Worm (Caenorhabditis elegans) whole organism, young adult: ENCODE data around the gene K02F3.9.

ENCODE experiments used
- B0336.3 ChIP-seq: fragments of 200-800 bp; sonication (Bioruptor generic); IDR thresholded peaks from 2 replicates; pipeline ENCODE4 v1.3.6; 2022; ENCODE audit warnings: missing genetic modification characterization, missing compliant biosample characterization
- F33H1.4 ChIP-seq: fragments of 200-800 bp; sonication (Bioruptor generic); IDR thresholded peaks from 2 replicates; pipeline ENCODE4 v1.3.6; 2022; ENCODE audit warnings: missing genetic modification reagents, missing genetic modification characterization, missing compliant biosample characterization
- T07F8.4 ChIP-seq: sonication (generic microtip); optimal IDR thresholded peaks from 2 replicates; lab custom pipeline; 2016; ENCODE audit warnings: mild to moderate bottlenecking, missing genetic modification characterization, moderate library complexity, missing compliant biosample characterization
- Y53G8AR.9 ChIP-seq: fragments of 200-800 bp; sonication (Bioruptor generic); conservative IDR thresholded peaks from 2 replicates; pipeline ENCODE4 v1.3.6; 2022; ENCODE audit warnings: missing genetic modification reagents, missing genetic modification characterization, missing compliant biosample characterization
- Y56A3A.18 ChIP-seq: fragments of 200-800 bp; sonication (Bioruptor generic); IDR thresholded peaks from 2 replicates; pipeline ENCODE4 v1.3.6; 2022; ENCODE audit warnings: missing genetic modification reagents, missing genetic modification characterization, missing compliant biosample characterization
- Y79H2A.3 ChIP-seq: fragments of 200-800 bp; sonication (Bioruptor generic); conservative IDR thresholded peaks from 2 replicates; pipeline ENCODE4 v1.3.6; 2022; ENCODE audit warnings: missing genetic modification reagents, missing genetic modification characterization, missing compliant biosample characterization
- ZK185.1 ChIP-seq: sonication (generic microtip); optimal IDR thresholded peaks from 2 replicates; lab custom pipeline; 2016; ENCODE audit warnings: mild to moderate bottlenecking, missing genetic modification characterization, missing compliant biosample characterization; ENCODE audit not compliant: poor library complexity, severe bottlenecking
- attf-5 ChIP-seq: fragments of 200-800 bp; sonication (Bioruptor generic); optimal IDR thresholded peaks from 2 replicates; lab custom pipeline; 2018; ENCODE audit warnings: mild to moderate bottlenecking, missing genetic modification characterization, missing compliant biosample characterization
- bed-1 ChIP-seq: fragments of 200-800 bp; sonication (Bioruptor generic); IDR thresholded peaks from 2 replicates; pipeline ENCODE4 v1.3.6; 2022; ENCODE audit warnings: missing genetic modification reagents, missing genetic modification characterization, missing compliant biosample characterization
- cebp-1 ChIP-seq, 2 experiments: fragments of 200-800 bp in 1 of 2; sonication (Bioruptor generic) in 1 of 2; sonication (generic microtip) in 1 of 2; IDR thresholded peaks in 1 of 2; optimal IDR thresholded peaks in 1 of 2; 2 replicates each; pipeline versions ENCODE4 v1.3.6 to Lab custom; 2017 to 2022; ENCODE audit warnings: missing compliant biosample characterization in 2 of 2, missing genetic modification characterization in 2 of 2, mild to moderate bottlenecking in 1 of 2, missing genetic modification reagents in 1 of 2, moderate library complexity in 1 of 2
- ceh-58 ChIP-seq: fragments of 200-800 bp; sonication (Bioruptor generic); IDR thresholded peaks from 2 replicates; pipeline ENCODE4 v1.3.6; 2022; ENCODE audit warnings: missing genetic modification characterization, missing compliant biosample characterization
- efl-1 ChIP-seq: fragments of 150-350 bp; optimal IDR thresholded peaks from 2 replicates; lab custom pipeline; 2014; ENCODE audit warnings: missing biosample characterization, missing genetic modification reagents, missing genetic modification characterization
- hlh-12 ChIP-seq: sonication (generic microtip); optimal IDR thresholded peaks from 2 replicates; lab custom pipeline; 2016; ENCODE audit warnings: missing genetic modification characterization, missing compliant biosample characterization
- let-607 ChIP-seq, 2 experiments: fragments of 200-800 bp in 1 of 2; sonication (Bioruptor generic) in 1 of 2; sonication (generic microtip) in 1 of 2; optimal IDR thresholded peaks; 2 replicates each; lab custom pipeline; 2016 to 2018; ENCODE audit warnings: mild to moderate bottlenecking in 2 of 2, missing compliant biosample characterization in 2 of 2, missing genetic modification characterization in 2 of 2, moderate library complexity in 2 of 2, missing genotype in 1 of 2
- lsl-1 ChIP-seq: fragments of 200-800 bp; sonication (Bioruptor generic); optimal IDR thresholded peaks from 2 replicates; lab custom pipeline; 2018; ENCODE audit warnings: mild to moderate bottlenecking, missing genetic modification characterization, moderate library complexity, missing compliant biosample characterization
- nfya-1 ChIP-seq: sonication (generic microtip); optimal IDR thresholded peaks from 2 replicates; lab custom pipeline; 2017; ENCODE audit warnings: antibody characterized with exemption, missing compliant biosample characterization, missing genetic modification characterization, borderline replicate concordance; ENCODE audit not compliant: insufficient read depth
- nfyb-1 ChIP-seq: fragments of 200-800 bp; sonication (Bioruptor generic); IDR thresholded peaks from 2 replicates; pipeline ENCODE4 v1.3.6; 2022; ENCODE audit warnings: missing genetic modification reagents, missing genetic modification characterization, missing compliant biosample characterization
- nhr-179 ChIP-seq: sonication (generic microtip); optimal IDR thresholded peaks from 2 replicates; lab custom pipeline; 2016; ENCODE audit warnings: mild to moderate bottlenecking, missing genetic modification characterization, missing compliant biosample characterization
- nhr-80 ChIP-seq: sonication (generic microtip); optimal IDR thresholded peaks from 2 replicates; lab custom pipeline; 2016; ENCODE audit warnings: missing genetic modification characterization, missing compliant biosample characterization
- snpc-1.1 ChIP-seq: sonication (generic microtip); optimal IDR thresholded peaks from 2 replicates; lab custom pipeline; 2017; ENCODE audit warnings: missing genetic modification characterization, mild to moderate bottlenecking, missing compliant biosample characterization, antibody characterized with exemption, moderate library complexity, missing genotype, missing genetic modification reagents; ENCODE audit not compliant: insufficient read depth
- snpc-4 ChIP-seq, 5 experiments: fragments of 150-350 bp in 1 of 5; sonication (generic microtip) in 4 of 5; optimal IDR thresholded peaks; 2 replicates each; lab custom pipeline; 2014 to 2018; ENCODE audit warnings: missing genetic modification characterization in 5 of 5, missing biosample characterization in 3 of 5, antibody characterized with exemption in 2 of 5, mild to moderate bottlenecking in 2 of 5, missing compliant biosample characterization in 2 of 5, missing genotype in 2 of 5, moderate library complexity in 2 of 5, missing genetic modification reagents in 1 of 5
- tlf-1 ChIP-seq: fragments of 200-800 bp; sonication (Bioruptor generic); optimal IDR thresholded peaks from 2 replicates; lab custom pipeline; 2018; ENCODE audit warnings: mild to moderate bottlenecking, missing genetic modification characterization, missing compliant biosample characterization
- unc-62 ChIP-seq: fragments of 150-350 bp; optimal IDR thresholded peaks from 2 replicates; lab custom pipeline; 2014; ENCODE audit warnings: missing biosample characterization, missing genetic modification reagents, missing genetic modification characterization
- zfh-2 ChIP-seq: fragments of 200-800 bp; sonication (Bioruptor generic); conservative IDR thresholded peaks from 2 replicates; pipeline ENCODE4 v1.3.6; 2022; ENCODE audit warnings: missing genetic modification reagents, missing genetic modification characterization, missing compliant biosample characterization
- ztf-6 ChIP-seq: fragments of 200-800 bp; sonication (Bioruptor generic); IDR thresholded peaks from 2 replicates; pipeline ENCODE4 v1.3.6; 2022; ENCODE audit warnings: missing genetic modification reagents, missing genetic modification characterization, missing compliant biosample characterization

The K02F3.9 gene

ce11 chrIII:832855-833504, 8.2 kb downstream of the K02F3.9 start, which contains the start of gene zip-2 (continued):
- TF ChIP-seq nhr-179 (tag; lab: Kevin White, UChicago) (no peak), nfya-1 (tag; lab: Kevin White, UChicago) (no peak), tlf-1 (GFP tag; lab: Kevin White, UChicago) (peak; percentile 14), T07F8.4 (tag; lab: Kevin White, UChicago) (no peak), zfh-2 (no peak), lsl-1 (GFP tag; lab: Kevin White, UChicago) (no peak), nfyb-1 (GFP tag; lab: Robert Waterston, UW) (no peak), unc-62 (GFP tag; lab: Kevin White, UChicago) (peak; percentile 8), attf-5 (GFP tag; lab: Kevin White, UChicago) (peak; percentile 34)

DNA sequence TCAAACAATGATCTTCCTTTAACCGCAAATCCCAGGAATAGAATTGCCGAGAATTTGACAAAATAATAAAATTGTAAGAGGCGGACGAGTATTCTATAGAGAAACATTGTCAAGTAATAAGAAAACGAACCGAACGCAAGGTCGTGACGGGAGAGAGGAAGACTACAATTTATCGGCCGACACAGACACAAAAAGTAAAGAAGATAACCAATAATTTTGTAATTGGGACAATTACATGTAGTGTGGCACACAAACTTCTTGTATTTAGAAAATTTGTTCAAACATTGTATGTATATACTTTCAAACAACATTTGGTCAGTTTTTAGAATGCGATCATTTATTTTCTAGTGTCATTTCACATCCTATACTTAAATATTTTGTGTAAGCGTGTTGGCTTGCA, 9.2 kb downstream of the K02F3.9 start, which contains the start of gene ceeh-1:
Gene ceeh-1, minus strand, starts transcription at position 317 of the 400 bp plus-strand sequence.
- TF ChIP-seq ZK185.1 (tag; lab: Kevin White, UChicago) (no peak), nhr-80 (peak; percentile 20), hlh-12 (tag; lab: Kevin White, UChicago) (no peak), ztf-6 (GFP tag; lab: Robert Waterston, UW) (no peak), B0336.3 (GFP tag; lab: Robert Waterston, UW) (0 out of 2 replicates have a peak, but pooled peaks have one; percentile 13), cebp-1 (GFP tag; IDR thresholded peaks at IDR 0.05; lab: Robert Waterston, UW) (no peak), cebp-1 (tag; optimal IDR thresholded peaks at IDR 0.05; lab: Kevin White, UChicago) (peak; percentile 7)

ce11 chrIII:825256-825655, 15.9 kb downstream of the K02F3.9 start:
- TF ChIP-seq Y56A3A.18 (GFP tag; lab: Robert Waterston, UW) (no peak), Y79H2A.3 (GFP tag; lab: Robert Waterston, UW) (no peak), ceh-58 (no peak), B0336.3 (GFP tag; lab: Robert Waterston, UW) (no peak), Y53G8AR.9 (GFP tag; lab: Robert Waterston, UW) (no peak)

DNA sequence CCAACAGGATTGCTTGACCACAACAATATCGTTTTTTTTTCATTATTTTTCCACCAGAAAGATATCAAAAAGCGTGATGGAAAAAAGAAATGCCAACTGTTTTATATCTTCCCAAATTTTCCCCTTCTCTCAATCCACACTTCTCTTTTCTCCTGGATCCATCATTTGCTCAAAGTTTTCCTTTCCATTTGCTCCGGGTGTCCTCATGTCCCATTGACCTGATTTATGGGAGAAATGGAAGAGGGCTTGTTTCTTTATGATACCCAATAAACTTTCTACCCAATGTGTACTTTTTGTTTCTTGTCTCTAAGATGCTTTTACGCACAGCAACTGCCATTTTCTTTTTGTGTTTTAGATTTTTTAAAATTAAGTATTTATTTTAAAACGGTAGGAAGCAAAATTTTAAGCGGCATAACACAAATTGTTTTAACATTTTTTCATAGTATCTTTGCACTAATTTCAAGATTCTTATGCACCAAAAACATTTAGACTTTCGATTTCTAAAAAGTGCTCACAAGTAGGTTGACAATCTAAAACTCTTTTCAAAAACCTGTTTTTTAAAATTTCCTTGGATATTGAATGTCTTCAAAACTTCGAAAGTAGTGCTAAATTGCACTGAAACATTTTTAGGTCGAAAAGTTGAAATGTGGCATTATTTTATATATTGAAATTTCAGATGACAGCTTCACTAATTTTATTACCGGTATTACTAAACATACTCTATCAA, 18.5 kb downstream of the K02F3.9 start, which contains the start of gene clec-149:
Gene clec-149, plus strand, starts transcription at position 677 of the 727 bp plus-strand sequence.
- no peak for TF ChIP-seq bed-1 (GFP tag; lab: Robert Waterston, UW)

ce11 chrIII:819313-819712, 21.9 kb downstream of the K02F3.9 start:
- peak; percentile 83 for TF ChIP-seq snpc-1.1 (tag; lab: Kevin White, UChicago)
- peak; percentile 44 for TF ChIP-seq snpc-4 (GFP tag; optimal IDR thresholded peaks at IDR 0.05; lab: Kevin White, UChicago)
- TF ChIP-seq snpc-4 (tag; optimal IDR thresholded peaks at IDR 0.05; lab: Kevin White, UChicago) = peak in 2 of 4 experiments; percentile 81 to 88
- TF ChIP-seq zfh-2 = 0 out of 2 replicates have a peak, but pooled peaks have one; percentile 21
- TF ChIP-seq efl-1 (GFP tag; lab: Kevin White, UChicago) = no peak
- TF ChIP-seq let-607 (tag; optimal IDR thresholded peaks at IDR 0.05; lab: Kevin White, UChicago) = no peak

ce11 chrIII:815845-816244, 25.3 kb downstream of the K02F3.9 start, which contains the start of gene dac-1:
TSS of gene dac-1 (plus strand) at chrIII:816145.
- no peak for TF ChIP-seq efl-1 (GFP tag; lab: Kevin White, UChicago)
- TF ChIP-seq F33H1.4 (GFP tag; lab: Robert Waterston, UW) = no peak
